Worm (Caenorhabditis elegans): ENCODE data around the gene cwp-5.
A peak's percentile ranks its signal among the peaks of the same experiment; 100 is the strongest.

The cwp-5 gene

ce11 chrX:13171206-13171605 lies 18.6 kb downstream of the cwp-5 start (continued):
- TF ChIP-seq lir-3 (tag; optimal IDR thresholded peaks at IDR 0.05; ENCODE audit: poor library complexity) = no peak
- TF ChIP-seq skn-1 (tag; optimal IDR thresholded peaks at IDR 0.05) = no peak
- TF ChIP-seq ceh-8 (GFP tag; optimal IDR thresholded peaks at IDR 0.05) = no peak
- peak in 1 of 3 experiments; percentile 45 for TF ChIP-seq ceh-82 (tag; optimal IDR thresholded peaks at IDR 0.05)
- TF ChIP-seq ces-1 (GFP tag; optimal IDR thresholded peaks at IDR 0.05) = no peak
- no peak for TF ChIP-seq nhr-20 (tag; optimal IDR thresholded peaks at IDR 0.05)
- TF ChIP-seq ceh-63 (GFP tag; optimal IDR thresholded peaks at IDR 0.05) = no peak
- no peak for TF ChIP-seq zag-1 (tag; optimal IDR thresholded peaks at IDR 0.05)
- TF ChIP-seq lin-39 (tag; optimal IDR thresholded peaks at IDR 0.05) = no peak
- peak; percentile 37 for TF ChIP-seq fkh-10 (GFP tag; optimal IDR thresholded peaks at IDR 0.05)
- TF ChIP-seq nhr-237 (tag; optimal IDR thresholded peaks at IDR 0.05) = no peak
- TF ChIP-seq nhr-77 (tag; optimal IDR thresholded peaks at IDR 0.05) = no peak
- TF ChIP-seq mep-1 (tag; optimal IDR thresholded peaks at IDR 0.05) = no peak
- TF ChIP-seq tbx-2 (tag; optimal IDR thresholded peaks at IDR 0.05) = peak; percentile 26
- TF ChIP-seq nhr-47 (tag; optimal IDR thresholded peaks at IDR 0.05) = peak; percentile 24
- no peak for TF ChIP-seq fos-1 (tag; optimal IDR thresholded peaks at IDR 0.05)
- TF ChIP-seq efl-1 (optimal IDR thresholded peaks at IDR 0.05) = no peak
- no peak for TF ChIP-seq efl-1 (GFP tag; optimal IDR thresholded peaks at IDR 0.05 in 1 of 2)
- peak in 1 of 3 experiments; percentile 9 for TF ChIP-seq dpl-1 (GFP tag; optimal IDR thresholded peaks at IDR 0.05)
- no peak for TF ChIP-seq xbp-1 (tag; optimal IDR thresholded peaks at IDR 0.05)
- peak; percentile 32 for TF ChIP-seq swsn-7 (tag; optimal IDR thresholded peaks at IDR 0.05)
- no peak for TF ChIP-seq Y116A8C.19 (tag; optimal IDR thresholded peaks at IDR 0.05; ENCODE audit: borderline replicate concordance)
- no peak for TF ChIP-seq rnt-1 (tag; optimal IDR thresholded peaks at IDR 0.05)
- no peak for TF ChIP-seq zip-4 (GFP tag; optimal IDR thresholded peaks at IDR 0.05)
- no peak for TF ChIP-seq pax-3 (tag; optimal IDR thresholded peaks at IDR 0.05)
- no peak for TF ChIP-seq sup-37 (GFP tag; optimal IDR thresholded peaks at IDR 0.05)
- no peak for TF ChIP-seq nhr-90 (tag; optimal IDR thresholded peaks at IDR 0.05; ENCODE audit: poor library complexity)
- TF ChIP-seq mdl-1 (tag; optimal IDR thresholded peaks at IDR 0.05) = peak in 1 of 2 experiments; percentile 17
- TF ChIP-seq vab-15 (tag; optimal IDR thresholded peaks at IDR 0.05) = no peak
- no peak for TF ChIP-seq irx-1 (tag; optimal IDR thresholded peaks at IDR 0.05)
- TF ChIP-seq nhr-28 (tag; optimal IDR thresholded peaks at IDR 0.05) = no peak
- no peak for TF ChIP-seq F16B12.6 (tag; optimal IDR thresholded peaks at IDR 0.05)
- no peak for TF ChIP-seq elt-3 (tag; optimal IDR thresholded peaks at IDR 0.05)
- no peak for TF ChIP-seq snpc-4 (tag; optimal IDR thresholded peaks at IDR 0.05)
- TF ChIP-seq C04F5.9 (tag; optimal IDR thresholded peaks at IDR 0.05) = no peak
- TF ChIP-seq hlh-4 (tag; optimal IDR thresholded peaks at IDR 0.05) = no peak
- no peak for TF ChIP-seq mef-2 (tag; optimal IDR thresholded peaks at IDR 0.05)
- TF ChIP-seq lin-14 (GFP tag; optimal IDR thresholded peaks at IDR 0.05) = peak; percentile 69
- peak; percentile 61 for TF ChIP-seq fkh-8 (tag; optimal IDR thresholded peaks at IDR 0.05)
- no peak for TF ChIP-seq C34B4.2 (tag; optimal IDR thresholded peaks at IDR 0.05)
- no peak for TF ChIP-seq ceh-90 (tag; optimal IDR thresholded peaks at IDR 0.05)
- no peak for TF ChIP-seq ceh-88 (GFP tag; IDR thresholded peaks at IDR 0.05)
- TF ChIP-seq nhr-84 (tag; optimal IDR thresholded peaks at IDR 0.05) = no peak
- TF ChIP-seq ztf-11 (tag; optimal IDR thresholded peaks at IDR 0.05) = peak in 1 of 2 experiments; percentile 27
- no peak for TF ChIP-seq fkh-4 (tag; optimal IDR thresholded peaks at IDR 0.05; ENCODE audit: borderline replicate concordance)
- TF ChIP-seq nhr-85 (tag) = no peak
- TF ChIP-seq nhr-11 (tag; optimal IDR thresholded peaks at IDR 0.05) = no peak
- peak; percentile 12 for TF ChIP-seq egl-13 (tag; optimal IDR thresholded peaks at IDR 0.05)
- no peak for TF ChIP-seq egl-27 (tag; optimal IDR thresholded peaks at IDR 0.05)
- no peak for TF ChIP-seq ets-5 (GFP tag; IDR thresholded peaks at IDR 0.05)
- TF ChIP-seq unc-130 (tag; optimal IDR thresholded peaks at IDR 0.05) = no peak
- TF ChIP-seq unc-86 (tag; optimal IDR thresholded peaks at IDR 0.05) = peak; percentile 63
- no peak for TF ChIP-seq aha-1 (tag; optimal IDR thresholded peaks at IDR 0.05)

Measured in whole organism, L1 larva.